Worm (Caenorhabditis elegans) whole organism, L1 larva: ENCODE results near the gene tmd-2.

Experiments
- C04F5.9 ChIP-seq: sonication (generic microtip); optimal IDR thresholded peaks from 2 replicates; lab custom pipeline; 2016; ENCODE audit warnings: missing genetic modification characterization, missing compliant biosample characterization
- C16A3.4 ChIP-seq: fragments of 150-350 bp; optimal IDR thresholded peaks from 2 replicates; lab custom pipeline; 2014; ENCODE audit warnings: missing biosample characterization, missing genetic modification characterization
- C34B4.2 ChIP-seq: sonication (generic microtip); optimal IDR thresholded peaks from 2 replicates; lab custom pipeline; 2017; ENCODE audit warnings: mild to moderate bottlenecking, missing genetic modification characterization, missing compliant biosample characterization
- alr-1 ChIP-seq: fragments of 200-800 bp; sonication (Bioruptor generic); optimal IDR thresholded peaks from 2 replicates; lab custom pipeline; 2018; ENCODE audit warnings: borderline replicate concordance, mild to moderate bottlenecking, missing genetic modification characterization, missing compliant biosample characterization
- blmp-1 ChIP-seq: fragments of 150-350 bp; optimal IDR thresholded peaks from 2 replicates; lab custom pipeline; 2014; ENCODE audit warnings: missing biosample characterization, missing genetic modification characterization
- ceh-63 ChIP-seq: fragments of 200-800 bp; sonication (Bioruptor generic); optimal IDR thresholded peaks from 2 replicates; lab custom pipeline; 2018; ENCODE audit warnings: mild to moderate bottlenecking, missing genetic modification characterization, missing compliant biosample characterization
- ceh-82 ChIP-seq, 3 experiments: fragments of 150-350 bp in 1 of 3; sonication (generic microtip) in 2 of 3; optimal IDR thresholded peaks; 2 replicates each; lab custom pipeline; 2014 to 2017; ENCODE audit warnings: missing biosample characterization in 3 of 3, missing genetic modification characterization in 3 of 3
- ces-1 ChIP-seq: fragments of 150-350 bp; optimal IDR thresholded peaks from 2 replicates; lab custom pipeline; 2014; ENCODE audit warnings: missing biosample characterization, missing genetic modification reagents, missing genetic modification characterization
- efl-1 ChIP-seq, 4 experiments: fragments of 150-350 bp; optimal IDR thresholded peaks in 3 of 4; peaks in 1 of 4; 1 replicate in 1 of 4; 2 replicates in 3 of 4; lab custom pipeline; 2014; ENCODE audit warnings: missing biosample characterization in 2 of 4, missing genetic modification characterization in 2 of 4, missing genetic modification reagents in 2 of 4
- egl-27 ChIP-seq, 2 experiments: fragments of 150-350 bp in 1 of 2; sonication (generic microtip); optimal IDR thresholded peaks; 3 replicates each; lab custom pipeline; 2017 to 2018; ENCODE audit warnings: missing biosample characterization in 2 of 2, missing genetic modification characterization in 2 of 2, missing genetic modification reagents in 2 of 2
- elt-2 ChIP-seq: sonication (generic microtip); optimal IDR thresholded peaks from 2 replicates; lab custom pipeline; 2016; ENCODE audit warnings: missing genetic modification characterization, mild to moderate bottlenecking, inconsistent platforms, missing compliant biosample characterization, missing genetic modification reagents
- fos-1 ChIP-seq: fragments of 150-350 bp; optimal IDR thresholded peaks from 2 replicates; lab custom pipeline; 2014; ENCODE audit warnings: missing biosample characterization, missing genetic modification characterization
- isw-1 ChIP-seq: fragments of 200-800 bp; sonication (Bioruptor generic); IDR thresholded peaks from 2 replicates; pipeline ENCODE4 v1.3.6; 2022; ENCODE audit warnings: missing genetic modification characterization, missing compliant biosample characterization
- jun-1 ChIP-seq: fragments of 150-350 bp; optimal IDR thresholded peaks from 2 replicates; lab custom pipeline; 2014; ENCODE audit warnings: missing biosample characterization, missing genetic modification reagents, missing genetic modification characterization
- lin-13 ChIP-seq: fragments of 150-350 bp; optimal IDR thresholded peaks from 2 replicates; lab custom pipeline; 2014; ENCODE audit warnings: missing biosample characterization, missing genetic modification reagents, missing genetic modification characterization
- lin-14 ChIP-seq: fragments of 200-800 bp; sonication (Bioruptor generic); optimal IDR thresholded peaks from 2 replicates; lab custom pipeline; 2018; ENCODE audit warnings: mild to moderate bottlenecking, missing genetic modification characterization, moderate library complexity, missing compliant biosample characterization
- lin-15B ChIP-seq: fragments of 150-350 bp; sonication (generic microtip); optimal IDR thresholded peaks from 3 replicates; lab custom pipeline; 2014; ENCODE audit warnings: missing biosample characterization, missing genetic modification characterization
- lir-3 ChIP-seq: sonication (generic microtip); optimal IDR thresholded peaks from 2 replicates; lab custom pipeline; 2016; ENCODE audit warnings: mild to moderate bottlenecking, missing genetic modification characterization, moderate library complexity, missing compliant biosample characterization; ENCODE audit not compliant: poor library complexity
- lsy-2 ChIP-seq, 2 experiments: fragments of 150-350 bp; optimal IDR thresholded peaks; 2 replicates each; lab custom pipeline; 2014; ENCODE audit warnings: missing biosample characterization in 2 of 2, missing genetic modification characterization in 2 of 2
- mdl-1 ChIP-seq, 2 experiments: fragments of 150-350 bp; optimal IDR thresholded peaks; 2 replicates each; lab custom pipeline; 2014 to 2017; ENCODE audit warnings: missing biosample characterization in 2 of 2, missing genetic modification characterization in 2 of 2, inconsistent platforms in 1 of 2
- mef-2 ChIP-seq: fragments of 150-350 bp; optimal IDR thresholded peaks from 2 replicates; lab custom pipeline; 2014; ENCODE audit warnings: missing biosample characterization, missing genetic modification characterization
- mep-1 ChIP-seq: fragments of 150-350 bp; optimal IDR thresholded peaks from 2 replicates; lab custom pipeline; 2014; ENCODE audit warnings: missing biosample characterization, missing genetic modification characterization
- nhr-19 ChIP-seq: fragments of 200-800 bp; sonication (Bioruptor generic); conservative IDR thresholded peaks from 2 replicates; pipeline ENCODE4 v1.3.6; 2022; ENCODE audit warnings: missing genetic modification characterization, missing compliant biosample characterization
- nhr-237 ChIP-seq: fragments of 150-350 bp; optimal IDR thresholded peaks from 2 replicates; lab custom pipeline; 2014; ENCODE audit warnings: missing biosample characterization, missing genetic modification characterization
- nhr-71 ChIP-seq: sonication (generic microtip); optimal IDR thresholded peaks from 2 replicates; lab custom pipeline; 2016; ENCODE audit warnings: mild to moderate bottlenecking, missing genetic modification characterization, moderate library complexity, missing compliant biosample characterization
- nhr-76 ChIP-seq: sonication (generic microtip); optimal IDR thresholded peaks from 2 replicates; lab custom pipeline; 2017; ENCODE audit warnings: missing biosample characterization, missing genetic modification characterization
- nhr-84 ChIP-seq: sonication (generic microtip); optimal IDR thresholded peaks from 2 replicates; lab custom pipeline; 2017; ENCODE audit warnings: missing biosample characterization, missing genetic modification characterization
- pag-3 ChIP-seq: sonication (generic microtip); optimal IDR thresholded peaks from 2 replicates; lab custom pipeline; 2017; ENCODE audit warnings: missing genetic modification characterization, mild to moderate bottlenecking, missing compliant biosample characterization, antibody characterized with exemption, borderline replicate concordance; ENCODE audit not compliant: insufficient read depth
- pax-3 ChIP-seq: fragments of 200-800 bp; sonication (Bioruptor generic); optimal IDR thresholded peaks from 2 replicates; lab custom pipeline; 2018; ENCODE audit warnings: mild to moderate bottlenecking, missing genetic modification characterization, moderate library complexity, missing compliant biosample characterization
- rnt-1 ChIP-seq: sonication (generic microtip); optimal IDR thresholded peaks from 2 replicates; lab custom pipeline; 2016; ENCODE audit warnings: mild to moderate bottlenecking, missing genetic modification characterization, moderate library complexity, missing compliant biosample characterization
- skn-1 ChIP-seq: fragments of 150-350 bp; optimal IDR thresholded peaks from 2 replicates; lab custom pipeline; 2014; ENCODE audit warnings: missing biosample characterization, missing genetic modification characterization
- snu-23 ChIP-seq: sonication (generic microtip); optimal IDR thresholded peaks from 2 replicates; lab custom pipeline; 2016; ENCODE audit warnings: missing genetic modification characterization, missing compliant biosample characterization
- sptf-1 ChIP-seq: fragments of 150-350 bp; optimal IDR thresholded peaks from 2 replicates; lab custom pipeline; 2014; ENCODE audit warnings: missing biosample characterization, missing genetic modification characterization
- swsn-7 ChIP-seq: sonication (generic microtip); optimal IDR thresholded peaks from 2 replicates; lab custom pipeline; 2016; ENCODE audit warnings: missing genetic modification characterization, missing compliant biosample characterization
- tbx-2 ChIP-seq: sonication (generic microtip); optimal IDR thresholded peaks from 2 replicates; lab custom pipeline; 2016; ENCODE audit warnings: missing genetic modification characterization, missing compliant biosample characterization
- tlp-1 ChIP-seq: fragments of 150-350 bp; optimal IDR thresholded peaks from 2 replicates; lab custom pipeline; 2014; ENCODE audit warnings: missing biosample characterization, missing genetic modification characterization
- unc-98 ChIP-seq: fragments of 200-800 bp; sonication (Bioruptor generic); IDR thresholded peaks from 2 replicates; pipeline ENCODE4 v1.3.6; 2022; ENCODE audit warnings: missing genetic modification characterization, missing compliant biosample characterization
- vab-15 ChIP-seq: sonication (generic microtip); optimal IDR thresholded peaks from 2 replicates; lab custom pipeline; 2017; ENCODE audit warnings: missing genotype, mild to moderate bottlenecking, missing genetic modification characterization, missing compliant biosample characterization
- zag-1 ChIP-seq: fragments of 150-350 bp; optimal IDR thresholded peaks from 2 replicates; lab custom pipeline; 2014; ENCODE audit warnings: missing biosample characterization, missing genetic modification characterization

Gene tmd-2

ce11 chrV:8375419-8375818 lies 41.0 kb downstream of the tmd-2 start, which contains the start of gene F38E1.10:
Gene F38E1.10, minus strand, starts transcription at chrV:8375519.
- TF ChIP-seq nhr-237 = no peak
- TF ChIP-seq lsy-2 (tag; optimal IDR thresholded peaks at IDR 0.05; lab: Kevin White, UChicago) = no peak
- no peak for TF ChIP-seq C16A3.4 (tag; lab: Kevin White, UChicago)
- no peak for TF ChIP-seq lin-14 (GFP tag; lab: Kevin White, UChicago)
- TF ChIP-seq pag-3 (tag; lab: Kevin White, UChicago) = no peak
- TF ChIP-seq ceh-63 (GFP tag; lab: Kevin White, UChicago) = no peak
- TF ChIP-seq skn-1 = no peak
- no peak for TF ChIP-seq lin-15B (tag; lab: Kevin White, UChicago)
- no peak for TF ChIP-seq sptf-1
- no peak for TF ChIP-seq alr-1
- TF ChIP-seq, all 84 proteins: peak for 0

- TF ChIP-seq ceh-82 (tag; optimal IDR thresholded peaks at IDR 0.05; lab: Kevin White, UChicago) (no peak), snu-23 (GFP tag; lab: Kevin White, UChicago) (no peak), lsy-2 (tag; optimal IDR thresholded peaks at IDR 0.05; lab: Kevin White, UChicago) (no peak), rnt-1 (tag; lab: Kevin White, UChicago) (no peak)
- TF ChIP-seq, all 84 proteins: peak for 0
Observed at ce11 chrV:8375849-8376248, 41.4 kb downstream of the tmd-2 start, which contains the start of gene F38E1.3. Gene F38E1.3, plus strand, starts transcription at chrV:8376149.

ce11 chrV:8379206-8379605 lies 44.7 kb downstream of the tmd-2 start, which contains the start of gene F52E1.5:
Gene F52E1.5, plus strand, starts transcription at chrV:8379506.
- no peak for TF ChIP-seq isw-1 (GFP tag; lab: Robert Waterston, UW)
- TF ChIP-seq vab-15 = no peak
- TF ChIP-seq C34B4.2 (tag; lab: Kevin White, UChicago) = no peak
- TF ChIP-seq lin-13 (GFP tag; lab: Kevin White, UChicago) = no peak
- TF ChIP-seq efl-1 (optimal IDR thresholded peaks at IDR 0.05; lab: Kevin White, UChicago) = no peak
- TF ChIP-seq efl-1 (GFP tag; optimal IDR thresholded peaks at IDR 0.05 in 1 of 2; lab: Kevin White, UChicago) = peak in 1 of 2 experiments; percentile 1
- no peak for TF ChIP-seq mep-1 (tag; lab: Kevin White, UChicago)
- no peak for TF ChIP-seq egl-27 (tag; optimal IDR thresholded peaks at IDR 0.05; lab: Kevin White, UChicago)
- TF ChIP-seq pax-3 (tag; lab: Kevin White, UChicago) = no peak
- TF ChIP-seq fos-1 = no peak
- no peak for TF ChIP-seq lir-3 (tag; lab: Kevin White, UChicago)
- no peak for TF ChIP-seq unc-98 (GFP tag; lab: Robert Waterston, UW)
- peak; percentile 45 for TF ChIP-seq blmp-1 (tag; lab: Kevin White, UChicago)
- TF ChIP-seq ces-1 = no peak
- no peak for TF ChIP-seq alr-1
- TF ChIP-seq mdl-1 (tag; optimal IDR thresholded peaks at IDR 0.05; lab: Kevin White, UChicago) = no peak
- no peak for TF ChIP-seq mef-2 (tag; lab: Kevin White, UChicago)

DNA sequence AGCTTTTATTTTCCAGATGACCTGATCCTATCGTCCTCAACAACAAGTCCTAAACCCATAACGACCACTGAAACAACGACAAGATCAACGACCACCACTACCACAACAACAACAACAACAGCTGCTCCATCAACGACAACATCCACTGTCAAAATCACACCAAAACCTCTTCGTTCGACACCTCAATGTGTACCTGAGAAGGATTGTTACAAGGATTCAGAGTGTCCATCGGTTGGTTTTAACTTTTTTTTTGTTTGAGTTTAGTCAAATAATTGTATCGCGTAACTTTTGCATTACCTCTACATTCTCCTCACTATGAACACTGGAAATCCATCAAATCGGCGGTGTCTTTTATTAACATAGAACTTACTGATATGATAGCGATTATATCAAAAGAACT lies 45.6 kb downstream of the tmd-2 start:
- TF ChIP-seq mdl-1 (tag; optimal IDR thresholded peaks at IDR 0.05; lab: Kevin White, UChicago) (no peak), elt-2 (tag; lab: Kevin White, UChicago) (no peak), sptf-1 (no peak), lin-13 (GFP tag; lab: Kevin White, UChicago) (no peak), nhr-84 (tag; lab: Kevin White, UChicago) (no peak), isw-1 (GFP tag; lab: Robert Waterston, UW) (no peak), C04F5.9 (no peak), nhr-19 (no peak), C34B4.2 (tag; lab: Kevin White, UChicago) (no peak), jun-1 (tag; lab: Kevin White, UChicago) (no peak), tlp-1 (tag; lab: Kevin White, UChicago) (no peak), zag-1 (tag; lab: Kevin White, UChicago) (no peak), swsn-7 (tag; lab: Kevin White, UChicago) (no peak), tbx-2 (tag; lab: Kevin White, UChicago) (no peak), nhr-71 (no peak), nhr-76 (tag; lab: Kevin White, UChicago) (no peak)
